Worm (Caenorhabditis elegans): Measurements from ENCODE around the gene nspb-2.

nspb-2 gene

ce11 chrIV:6634789-6635188, 43.3 kb downstream of the nspb-2 start, which contains the start of gene metl-13:
Gene metl-13, plus strand, starts transcription at chrIV:6635089.
- TF ChIP-seq egl-27 (tag; optimal IDR thresholded peaks at IDR 0.05) (no peak), C34F6.9 (tag; optimal IDR thresholded peaks at IDR 0.05) (no peak), sma-9 (GFP tag; optimal IDR thresholded peaks at IDR 0.05) (no peak), sma-9 (tag; optimal IDR thresholded peaks at IDR 0.05) (no peak), ceh-16 (tag; optimal IDR thresholded peaks at IDR 0.05) (no peak), mbf-1 (tag; optimal IDR thresholded peaks at IDR 0.05) (no peak), nhr-23 (tag; optimal IDR thresholded peaks at IDR 0.05) (no peak), dmd-4 (tag; optimal IDR thresholded peaks at IDR 0.05) (no peak), alr-1 (tag; optimal IDR thresholded peaks at IDR 0.05) (no peak), snpc-4 (tag; optimal IDR thresholded peaks at IDR 0.05) (no peak), sem-4 (tag; optimal IDR thresholded peaks at IDR 0.05) (no peak), nhr-6 (tag; optimal IDR thresholded peaks at IDR 0.05) (no peak), lin-11 (tag; optimal IDR thresholded peaks at IDR 0.05) (no peak), lsy-2 (tag; optimal IDR thresholded peaks at IDR 0.05) (no peak), crh-2 (tag; optimal IDR thresholded peaks at IDR 0.05) (no peak), Y55F3AM.14 (GFP tag; optimal IDR thresholded peaks at IDR 0.05) (no peak), ama-1 (optimal IDR thresholded peaks at IDR 0.05) (no peak), fos-1 (tag; optimal IDR thresholded peaks at IDR 0.05) (no peak), mab-5 (tag; optimal IDR thresholded peaks at IDR 0.05) (no peak), nhr-11 (tag; optimal IDR thresholded peaks at IDR 0.05) (no peak)

- TF ChIP-seq egl-27 (tag; optimal IDR thresholded peaks at IDR 0.05) (no peak), nhr-6 (tag; optimal IDR thresholded peaks at IDR 0.05) (no peak), unc-55 (GFP tag; optimal IDR thresholded peaks at IDR 0.05) (no peak), nhr-10 (tag; optimal IDR thresholded peaks at IDR 0.05) (no peak), aly-2 (tag; optimal IDR thresholded peaks at IDR 0.05) (no peak), mbf-1 (tag; optimal IDR thresholded peaks at IDR 0.05) (no peak)
These were observed 46.8 kb downstream of the nspb-2 start, which contains the start of gene C01B10.7 for ce11 chrIV:6638256-6638655. Gene C01B10.7, plus strand, starts transcription at chrIV:6638556.

ce11 chrIV:6639880-6640279, 48.4 kb downstream of the nspb-2 start, which contains the start of gene C01B10.6:
Gene C01B10.6, plus strand, starts transcription at chrIV:6640180.
- no peak for TF ChIP-seq ceh-82 (tag; optimal IDR thresholded peaks at IDR 0.05)
- TF ChIP-seq mab-5 (tag; optimal IDR thresholded peaks at IDR 0.05), result no peak
- TF ChIP-seq Y55F3AM.14 (GFP tag; optimal IDR thresholded peaks at IDR 0.05), result no peak
- TF ChIP-seq nhr-25 (tag; optimal IDR thresholded peaks at IDR 0.05), result no peak
- TF ChIP-seq fos-1 (tag; optimal IDR thresholded peaks at IDR 0.05), result peak; percentile 4
